Worm (Caenorhabditis elegans): Measurements from ENCODE around the gene Y34B4A.2.
A peak's percentile ranks its signal among the peaks of the same experiment; 100 is the strongest.

Y34B4A.2 gene

ce11 chrX:5268062-5268461 lies 11.2 kb upstream of the Y34B4A.2 start:
- no peak for TF ChIP-seq W03F9.2 (tag; optimal IDR thresholded peaks at IDR 0.05)
- TF ChIP-seq him-1 (tag; optimal IDR thresholded peaks at IDR 0.05): no peak
- TF ChIP-seq dao-5 (tag; optimal IDR thresholded peaks at IDR 0.05): no peak

ce11 chrX:5269359-5269758 lies 9.9 kb upstream of the Y34B4A.2 start:
- TF ChIP-seq W03F9.2 (tag; optimal IDR thresholded peaks at IDR 0.05): no peak
- TF ChIP-seq dao-5 (tag; optimal IDR thresholded peaks at IDR 0.05): no peak
- no peak for TF ChIP-seq him-1 (tag; optimal IDR thresholded peaks at IDR 0.05)

ce11 chrX:5275209-5275608 lies 4.1 kb upstream of the Y34B4A.2 start, which contains the start of gene hst-6:
hst-6 (plus strand) TSS chrX:5275561.
- TF ChIP-seq dao-5 (tag; optimal IDR thresholded peaks at IDR 0.05): no peak
- TF ChIP-seq him-1 (tag; optimal IDR thresholded peaks at IDR 0.05): no peak
- no peak for TF ChIP-seq W03F9.2 (tag; optimal IDR thresholded peaks at IDR 0.05)

- TF ChIP-seq dao-5 (tag; optimal IDR thresholded peaks at IDR 0.05) (no peak), W03F9.2 (tag; optimal IDR thresholded peaks at IDR 0.05) (no peak), him-1 (tag; optimal IDR thresholded peaks at IDR 0.05) (no peak)
Observed at ce11 chrX:5276772-5277171, 2.5 kb upstream of the Y34B4A.2 start.

- TF ChIP-seq dao-5 (tag; optimal IDR thresholded peaks at IDR 0.05): no peak
- no peak for TF ChIP-seq W03F9.2 (tag; optimal IDR thresholded peaks at IDR 0.05)
- no peak for TF ChIP-seq him-1 (tag; optimal IDR thresholded peaks at IDR 0.05)
Observed at ce11 chrX:5278249-5278648, 1.0 kb upstream of the Y34B4A.2 start.

- TF ChIP-seq him-1 (tag; optimal IDR thresholded peaks at IDR 0.05): no peak
- no peak for TF ChIP-seq dao-5 (tag; optimal IDR thresholded peaks at IDR 0.05)
- no peak for TF ChIP-seq W03F9.2 (tag; optimal IDR thresholded peaks at IDR 0.05)
Observed at ce11 chrX:5279674-5280073, 377 bp downstream of the Y34B4A.2 start, which contains the start of gene rga-8. rga-8 (minus strand) TSS chrX:5279774.

ce11 chrX:5283531-5283930 lies 4.2 kb downstream of the Y34B4A.2 start, which contains the start of gene vps-41:
vps-41 (plus strand) TSS chrX:5283831.
- TF ChIP-seq W03F9.2 (tag; optimal IDR thresholded peaks at IDR 0.05) (no peak), dao-5 (tag; optimal IDR thresholded peaks at IDR 0.05) (no peak), him-1 (tag; optimal IDR thresholded peaks at IDR 0.05) (no peak)

ce11 chrX:5289106-5289505 lies 9.8 kb downstream of the Y34B4A.2 start:
- TF ChIP-seq W03F9.2 (tag; optimal IDR thresholded peaks at IDR 0.05) (no peak), him-1 (tag; optimal IDR thresholded peaks at IDR 0.05) (no peak), dao-5 (tag; optimal IDR thresholded peaks at IDR 0.05) (no peak)

- no peak for TF ChIP-seq him-1 (tag; optimal IDR thresholded peaks at IDR 0.05)
Observed at ce11 chrX:5293862-5294261, 14.6 kb downstream of the Y34B4A.2 start.

- TF ChIP-seq W03F9.2 (tag; optimal IDR thresholded peaks at IDR 0.05): no peak
- peak; percentile 26 for TF ChIP-seq him-1 (tag; optimal IDR thresholded peaks at IDR 0.05)
- no peak for TF ChIP-seq dao-5 (tag; optimal IDR thresholded peaks at IDR 0.05)
Observed at ce11 chrX:5297942-5298611, 18.8 kb downstream of the Y34B4A.2 start, which contains the start of gene ift-81. ift-81 (plus strand) TSS chrX:5298561.

ce11 chrX:5303500-5303899 lies 24.2 kb downstream of the Y34B4A.2 start, which contains the start of gene ags-3:
ags-3 (minus strand) TSS chrX:5303600.
- TF ChIP-seq W03F9.2 (tag; optimal IDR thresholded peaks at IDR 0.05) (no peak), him-1 (tag; optimal IDR thresholded peaks at IDR 0.05) (no peak), dao-5 (tag; optimal IDR thresholded peaks at IDR 0.05) (no peak)

- TF ChIP-seq W03F9.2 (tag; optimal IDR thresholded peaks at IDR 0.05) (no peak), dao-5 (tag; optimal IDR thresholded peaks at IDR 0.05) (no peak), him-1 (tag; optimal IDR thresholded peaks at IDR 0.05) (no peak)
Observed at ce11 chrX:5309622-5310021, 30.3 kb downstream of the Y34B4A.2 start.

- no peak for TF ChIP-seq dao-5 (tag; optimal IDR thresholded peaks at IDR 0.05)
- no peak for TF ChIP-seq him-1 (tag; optimal IDR thresholded peaks at IDR 0.05)
- TF ChIP-seq W03F9.2 (tag; optimal IDR thresholded peaks at IDR 0.05): no peak
Observed at ce11 chrX:5311174-5311573, 31.9 kb downstream of the Y34B4A.2 start.

- TF ChIP-seq him-1 (tag; optimal IDR thresholded peaks at IDR 0.05) (no peak), W03F9.2 (tag; optimal IDR thresholded peaks at IDR 0.05) (no peak), dao-5 (tag; optimal IDR thresholded peaks at IDR 0.05) (peak; percentile 67)
Observed at ce11 chrX:5319214-5319838, 40.0 kb downstream of the Y34B4A.2 start.
